Worm (Caenorhabditis elegans): ENCODE results near the gene epg-6.

DNA sequence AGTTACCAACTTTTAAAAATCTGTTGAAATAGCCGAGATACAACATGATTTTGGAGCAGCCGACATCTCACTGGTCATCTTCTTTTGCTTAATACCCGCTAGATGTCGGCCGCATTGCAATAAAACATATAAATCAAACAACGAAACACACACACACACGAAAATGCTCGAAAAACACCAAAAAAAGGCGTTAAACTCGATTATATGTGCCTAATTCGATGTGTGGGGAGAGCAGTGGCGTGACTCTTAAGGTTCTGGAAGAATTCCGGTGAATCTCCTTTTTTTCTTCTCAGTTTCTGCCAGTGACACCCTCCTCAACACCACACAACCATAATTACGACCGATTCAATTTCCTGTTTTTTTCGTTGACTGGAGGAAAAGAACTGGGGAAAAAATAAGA, 19.8 kb downstream of the epg-6 start:
- TF ChIP-seq T26A5.8 (tag; optimal IDR thresholded peaks at IDR 0.05): no peak
- no peak for TF ChIP-seq unc-62 (GFP tag; optimal IDR thresholded peaks at IDR 0.05)
- TF ChIP-seq egrh-3 (GFP tag; IDR thresholded peaks at IDR 0.05): no peak
- TF ChIP-seq dpl-1 (GFP tag; optimal IDR thresholded peaks at IDR 0.05): no peak
- TF ChIP-seq tbp1 (GFP tag; optimal IDR thresholded peaks at IDR 0.05): no peak
- TF ChIP-seq pha-4 (tag; optimal IDR thresholded peaks at IDR 0.05): no peak
- no peak for TF ChIP-seq mxl-1 (tag; optimal IDR thresholded peaks at IDR 0.05)
- TF ChIP-seq nhr-90 (tag; optimal IDR thresholded peaks at IDR 0.05): no peak
- no peak for TF ChIP-seq F10E7.11 (tag; optimal IDR thresholded peaks at IDR 0.05)
- TF ChIP-seq mcd-1 (GFP tag; IDR thresholded peaks at IDR 0.05): no peak
- no peak for TF ChIP-seq somi-1 (GFP tag; optimal IDR thresholded peaks at IDR 0.05)
- no peak for TF ChIP-seq nfyb-1 (GFP tag; IDR thresholded peaks at IDR 0.05)
